Worm (Caenorhabditis elegans): Measurements from ENCODE around the gene odr-2.

DNA sequence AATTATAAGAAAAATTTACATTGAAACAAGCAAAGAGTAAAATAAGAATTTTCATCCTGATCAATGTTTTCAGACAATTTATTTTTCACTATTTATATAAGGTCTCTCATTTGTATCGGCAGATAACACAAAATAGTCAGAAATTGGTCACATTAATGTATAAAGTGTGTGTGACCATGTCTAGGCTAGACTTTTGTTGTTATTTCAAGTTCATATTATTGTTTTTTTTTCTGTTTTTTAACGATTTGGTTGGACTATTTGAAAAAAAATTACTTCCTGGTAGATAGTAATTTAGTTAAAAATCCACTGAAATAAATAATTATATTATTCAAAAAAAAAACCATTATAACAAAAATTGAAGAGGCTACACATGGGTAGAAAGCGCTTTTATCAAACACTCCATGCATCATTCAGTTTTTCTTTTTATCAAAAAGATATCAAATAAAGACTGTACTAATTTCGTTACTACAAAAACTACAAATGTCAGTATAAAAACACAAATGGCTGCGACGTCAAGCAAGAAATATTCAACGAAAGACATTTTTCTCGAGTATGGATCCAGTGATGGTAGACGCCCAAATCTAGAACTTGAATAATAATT lies 42.0 kb downstream of the odr-2 start, which contains the start of gene ugt-37:
- TF ChIP-seq elt-3 (tag; optimal IDR thresholded peaks at IDR 0.05), result no peak
- no peak for TF ChIP-seq snpc-4 (tag; optimal IDR thresholded peaks at IDR 0.05)
- no peak for TF ChIP-seq ama-1 (optimal IDR thresholded peaks at IDR 0.05)
- TF ChIP-seq gmeb-1 (tag; optimal IDR thresholded peaks at IDR 0.05), result no peak
- TF ChIP-seq sma-9 (GFP tag; optimal IDR thresholded peaks at IDR 0.05), result no peak
- TF ChIP-seq sma-9 (tag; optimal IDR thresholded peaks at IDR 0.05), result no peak
- no peak for TF ChIP-seq R02D3.7 (tag; optimal IDR thresholded peaks at IDR 0.05)
- TF ChIP-seq unc-62 (GFP tag; optimal IDR thresholded peaks at IDR 0.05), result no peak
- no peak for TF ChIP-seq nhr-6 (tag; optimal IDR thresholded peaks at IDR 0.05)
- no peak for TF ChIP-seq zag-1 (tag; optimal IDR thresholded peaks at IDR 0.05)
- TF ChIP-seq Y55F3AM.14 (GFP tag; optimal IDR thresholded peaks at IDR 0.05), result no peak
- TF ChIP-seq blmp-1 (tag; optimal IDR thresholded peaks at IDR 0.05; ENCODE audit: insufficient read depth), result no peak

All from whole organism, L2 larva.